Worm (Caenorhabditis elegans): ENCODE data around the gene pcca-1.

DNA sequence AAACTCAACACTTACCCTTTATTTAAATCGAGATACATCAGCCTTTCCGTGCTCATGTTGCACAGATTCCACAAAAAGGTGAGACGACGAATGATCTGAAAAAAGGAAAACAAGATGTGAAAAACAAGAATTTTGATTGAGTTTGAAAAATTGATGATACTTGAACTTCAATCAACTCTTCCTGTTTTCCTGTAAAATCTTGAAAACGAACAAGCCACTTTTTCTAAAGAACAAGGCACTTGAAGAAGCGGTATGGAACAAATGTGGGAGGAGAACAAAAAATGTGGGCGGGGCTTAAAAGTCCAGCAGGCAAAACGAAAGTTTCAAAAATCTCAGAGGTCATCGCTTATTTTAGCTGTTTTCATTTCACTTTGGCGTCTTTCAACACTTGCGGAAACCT, 46.2 kb upstream of the pcca-1 start, which contains the start of gene kvs-1:
- no peak for TF ChIP-seq mab-5 (tag; optimal IDR thresholded peaks at IDR 0.05)
- TF ChIP-seq lin-13 (tag; optimal IDR thresholded peaks at IDR 0.05) = no peak
- no peak for TF ChIP-seq pha-4 (tag; optimal IDR thresholded peaks at IDR 0.05)
- TF ChIP-seq unc-39 (tag; optimal IDR thresholded peaks at IDR 0.05) = no peak

Data from whole organism, mixed stage, embryonic.